Fruit fly (Drosophila melanogaster) whole organism, embryonic: ENCODE measurements around the gene Ykt6.

Source experiments
- B-H2 ChIP-seq: fragments of 200-800 bp; sonication (Bioruptor generic); optimal IDR thresholded peaks from 2 replicates; lab custom pipeline; 2018; ENCODE audit warnings: missing biosample characterization, mild to moderate bottlenecking, missing genetic modification characterization
- CG11695 ChIP-seq: fragments of 200-800 bp; sonication (Bioruptor generic); IDR thresholded peaks from 3 replicates; pipeline ENCODE4 v1.3.6; 2022; ENCODE audit warnings: missing biosample characterization, missing genetic modification characterization
- CG11696 ChIP-seq: fragments of 200-800 bp; sonication (Bioruptor generic); IDR thresholded peaks from 2 replicates; pipeline ENCODE4 v1.3.6; 2022; ENCODE audit warnings: missing biosample characterization, missing genetic modification characterization
- CG11723 ChIP-seq: fragments of 200-800 bp; sonication (Bioruptor generic); optimal IDR thresholded peaks from 2 replicates; lab custom pipeline; 2017; ENCODE audit warnings: missing biosample characterization, mild to moderate bottlenecking, missing genetic modification characterization
- CG12219 ChIP-seq: fragments of 200-800 bp; sonication (Bioruptor generic); optimal IDR thresholded peaks from 3 replicates; lab custom pipeline; 2018; ENCODE audit warnings: missing biosample characterization, mild to moderate bottlenecking, missing genetic modification characterization
- CG1233 ChIP-seq: fragments of 200-800 bp; sonication (Bioruptor generic); optimal IDR thresholded peaks from 4 replicates; lab custom pipeline; 2018; ENCODE audit warnings: missing biosample characterization, mild to moderate bottlenecking, missing genetic modification characterization
- CG15269 ChIP-seq: fragments of 200-800 bp; sonication (Bioruptor generic); optimal IDR thresholded peaks from 2 replicates; lab custom pipeline; 2018; ENCODE audit warnings: missing biosample characterization, mild to moderate bottlenecking, missing genetic modification characterization, moderate library complexity
- CG1647 ChIP-seq: fragments of 200-800 bp; sonication (Bioruptor generic); optimal IDR thresholded peaks from 3 replicates; lab custom pipeline; 2016; ENCODE audit warnings: missing biosample characterization, missing genetic modification characterization
- CG17385 ChIP-seq: fragments of 200-800 bp; sonication (Bioruptor generic); optimal IDR thresholded peaks from 3 replicates; lab custom pipeline; 2018; ENCODE audit warnings: missing biosample characterization, mild to moderate bottlenecking, missing genetic modification characterization
- CG17568 ChIP-seq: fragments of 200-800 bp; sonication (Bioruptor generic); optimal IDR thresholded peaks from 2 replicates; lab custom pipeline; 2018; ENCODE audit warnings: missing biosample characterization, mild to moderate bottlenecking, missing genetic modification characterization, moderate library complexity
- CG1792 ChIP-seq: fragments of 200-800 bp; sonication (Bioruptor generic); optimal IDR thresholded peaks from 2 replicates; lab custom pipeline; 2016; ENCODE audit warnings: missing biosample characterization, missing genetic modification characterization
- CG2199 ChIP-seq: fragments of 200-800 bp; sonication (Bioruptor generic); IDR thresholded peaks from 3 replicates; pipeline ENCODE4 v1.3.6; 2022; ENCODE audit warnings: missing biosample characterization, missing genetic modification characterization
- CG31365 ChIP-seq: fragments of 200-800 bp; sonication (Bioruptor generic); optimal IDR thresholded peaks from 2 replicates; lab custom pipeline; 2018; ENCODE audit warnings: missing biosample characterization, mild to moderate bottlenecking, missing genetic modification characterization
- CG4328 ChIP-seq: fragments of 200-800 bp; sonication (Bioruptor generic); optimal IDR thresholded peaks from 3 replicates; lab custom pipeline; 2017; ENCODE audit warnings: missing biosample characterization, missing genetic modification reagents, missing genetic modification characterization
- CG6272 ChIP-seq: fragments of 200-800 bp; sonication (Bioruptor generic); IDR thresholded peaks from 2 replicates; pipeline ENCODE4 v1.3.6; 2022; ENCODE audit warnings: missing biosample characterization, missing genetic modification characterization
- CG7357 ChIP-seq: fragments of 200-800 bp; sonication (Bioruptor generic); IDR thresholded peaks from 3 replicates; pipeline ENCODE4 v1.3.6; 2022; ENCODE audit warnings: missing biosample characterization, missing genetic modification characterization
- CG8359 ChIP-seq: fragments of 200-800 bp; sonication (Bioruptor generic); optimal IDR thresholded peaks from 2 replicates; lab custom pipeline; 2017; ENCODE audit warnings: missing biosample characterization, mild to moderate bottlenecking, missing genetic modification characterization, borderline replicate concordance
- Chrac-16 ChIP-seq: fragments of 200-800 bp; sonication (Bioruptor generic); optimal IDR thresholded peaks from 3 replicates; lab custom pipeline; 2016; ENCODE audit warnings: missing biosample characterization, missing genetic modification characterization
- Dip2 ChIP-seq: fragments of 200-800 bp; sonication (Bioruptor generic); IDR thresholded peaks from 2 replicates; pipeline ENCODE4 v1.3.6; 2022; ENCODE audit warnings: missing biosample characterization, missing genetic modification characterization
- Elba2 ChIP-seq: fragments of 200-800 bp; sonication (Bioruptor generic); optimal IDR thresholded peaks from 3 replicates; lab custom pipeline; 2016; ENCODE audit warnings: missing biosample characterization, missing genetic modification characterization
- Fer2 ChIP-seq: fragments of 200-800 bp; sonication (Bioruptor generic); optimal IDR thresholded peaks from 2 replicates; lab custom pipeline; 2018; ENCODE audit warnings: missing biosample characterization, mild to moderate bottlenecking, missing genetic modification characterization, moderate library complexity
- GATAe ChIP-seq: fragments of 200-800 bp; sonication (Bioruptor generic); conservative IDR thresholded peaks from 2 replicates; pipeline ENCODE4 v1.3.6; 2022; ENCODE audit warnings: missing biosample characterization, missing genetic modification characterization
- HLH3B ChIP-seq: fragments of 200-800 bp; sonication (Bioruptor generic); IDR thresholded peaks from 2 replicates; pipeline ENCODE4 v1.3.6; 2022; ENCODE audit warnings: missing biosample characterization, missing genetic modification characterization
- Jarid2 ChIP-seq: fragments of 200-800 bp; sonication (Bioruptor generic); optimal IDR thresholded peaks from 3 replicates; lab custom pipeline; 2017; ENCODE audit warnings: mild to moderate bottlenecking, missing biosample characterization, missing genetic modification reagents, missing genetic modification characterization
- Kr ChIP-seq: fragments of 200-800 bp; sonication (Bioruptor generic); optimal IDR thresholded peaks from 2 replicates; lab custom pipeline; 2017; ENCODE audit warnings: missing biosample characterization, mild to moderate bottlenecking, missing genetic modification characterization
- NC2α ChIP-seq: fragments of 200-800 bp; sonication (Bioruptor generic); optimal IDR thresholded peaks from 2 replicates; lab custom pipeline; 2016; ENCODE audit warnings: missing biosample characterization, missing genetic modification characterization
- Sin3A ChIP-seq: fragments of >200 bp; optimal IDR thresholded peaks from 2 replicates; lab custom pipeline; 2018
- Sox100B ChIP-seq: fragments of 200-800 bp; sonication (Bioruptor generic); optimal IDR thresholded peaks from 3 replicates; lab custom pipeline; 2018; ENCODE audit warnings: missing biosample characterization, mild to moderate bottlenecking, missing genetic modification characterization
- ab ChIP-seq: fragments of 200-800 bp; sonication (Bioruptor generic); optimal IDR thresholded peaks from 2 replicates; lab custom pipeline; 2016; ENCODE audit warnings: missing biosample characterization, missing genetic modification characterization
- crc ChIP-seq: fragments of 200-800 bp; sonication (Bioruptor generic); optimal IDR thresholded peaks from 2 replicates; lab custom pipeline; 2016; ENCODE audit warnings: missing biosample characterization, missing genetic modification characterization
- crp ChIP-seq, 2 experiments: fragments of 200-800 bp; sonication (Bioruptor generic); optimal IDR thresholded peaks; 2 replicates in 1 of 2; 3 replicates in 1 of 2; lab custom pipeline; 2017; ENCODE audit warnings: missing biosample characterization in 2 of 2, missing genetic modification characterization in 2 of 2, mild to moderate bottlenecking in 1 of 2, moderate library complexity in 1 of 2
- cwo ChIP-seq: fragments of 200-800 bp; sonication (Bioruptor generic); optimal IDR thresholded peaks from 3 replicates; lab custom pipeline; 2017; ENCODE audit warnings: missing biosample characterization, missing genetic modification characterization, mild to moderate bottlenecking, moderate library complexity, missing genetic modification reagents
- dmrt99B ChIP-seq: fragments of 200-800 bp; sonication (Bioruptor generic); optimal IDR thresholded peaks from 2 replicates; lab custom pipeline; 2018; ENCODE audit warnings: missing biosample characterization, mild to moderate bottlenecking, missing genetic modification characterization, moderate library complexity
- fd3F ChIP-seq: fragments of 200-800 bp; sonication (Bioruptor generic); optimal IDR thresholded peaks from 2 replicates; lab custom pipeline; 2018; ENCODE audit warnings: missing biosample characterization, mild to moderate bottlenecking, missing genetic modification characterization, moderate library complexity
- ftz-f1 ChIP-seq: fragments of 200-800 bp; sonication (Bioruptor generic); optimal IDR thresholded peaks from 2 replicates; lab custom pipeline; 2016; ENCODE audit warnings: missing biosample characterization, missing genetic modification characterization
- gsb-n ChIP-seq: fragments of 200-800 bp; sonication (Bioruptor generic); optimal IDR thresholded peaks from 3 replicates; lab custom pipeline; 2018; ENCODE audit warnings: missing biosample characterization, mild to moderate bottlenecking, missing genetic modification characterization
- ham ChIP-seq: fragments of 200-800 bp; sonication (Bioruptor generic); IDR thresholded peaks from 2 replicates; pipeline ENCODE4 v1.3.6; 2022; ENCODE audit warnings: missing biosample characterization, missing genetic modification characterization
- hkb ChIP-seq, 2 experiments: fragments of 200-800 bp in 1 of 2; fragments of >200 bp in 1 of 2; sonication (Bioruptor generic) in 1 of 2; IDR thresholded peaks in 1 of 2; optimal IDR thresholded peaks in 1 of 2; 2 replicates each; pipeline versions ENCODE4 v1.3.6 to Lab custom; 2017 to 2022; ENCODE audit warnings: missing biosample characterization in 1 of 2, missing genetic modification characterization in 1 of 2
- jing ChIP-seq: fragments of 200-800 bp; sonication (Bioruptor generic); optimal IDR thresholded peaks from 2 replicates; lab custom pipeline; 2018; ENCODE audit warnings: missing biosample characterization, mild to moderate bottlenecking, missing genetic modification characterization
- lab ChIP-seq: fragments of 200-800 bp; sonication (Bioruptor generic); optimal IDR thresholded peaks from 3 replicates; lab custom pipeline; 2017; ENCODE audit warnings: missing biosample characterization, missing genetic modification characterization, mild to moderate bottlenecking, moderate library complexity, missing genetic modification reagents
- otp ChIP-seq: fragments of 200-800 bp; sonication (Bioruptor generic); IDR thresholded peaks from 3 replicates; pipeline ENCODE4, ENCODE4 v1.3.6; 2022; ENCODE audit warnings: missing biosample characterization, missing genetic modification characterization
- pb ChIP-seq: fragments of 200-800 bp; sonication (Bioruptor generic); optimal IDR thresholded peaks from 3 replicates; lab custom pipeline; 2016; ENCODE audit warnings: missing biosample characterization, missing genetic modification characterization
- row ChIP-seq: fragments of 200-800 bp; sonication (Bioruptor generic); IDR thresholded peaks from 3 replicates; pipeline ENCODE4 v1.3.6; 2022; ENCODE audit warnings: missing biosample characterization, missing genetic modification characterization
- sens-2 ChIP-seq: fragments of 200-800 bp; sonication (Bioruptor generic); IDR thresholded peaks from 2 replicates; pipeline ENCODE4 v1.3.6; 2022; ENCODE audit warnings: missing biosample characterization, missing genetic modification characterization
- ttk ChIP-seq: fragments of 200-800 bp; sonication (Bioruptor generic); IDR thresholded peaks from 2 replicates; pipeline ENCODE4 v2.1.2; 2022; ENCODE audit warnings: missing biosample characterization, missing genetic modification characterization
- twi ChIP-seq: fragments of 200-800 bp; optimal IDR thresholded peaks from 2 replicates; lab custom pipeline; 2019; ENCODE audit warnings: missing biosample characterization, mild to moderate bottlenecking, missing genetic modification characterization, moderate library complexity
- tx ChIP-seq: fragments of 200-800 bp; sonication (Bioruptor generic); optimal IDR thresholded peaks from 2 replicates; lab custom pipeline; 2016; ENCODE audit warnings: missing biosample characterization, missing genetic modification characterization

Ykt6 gene

DNA sequence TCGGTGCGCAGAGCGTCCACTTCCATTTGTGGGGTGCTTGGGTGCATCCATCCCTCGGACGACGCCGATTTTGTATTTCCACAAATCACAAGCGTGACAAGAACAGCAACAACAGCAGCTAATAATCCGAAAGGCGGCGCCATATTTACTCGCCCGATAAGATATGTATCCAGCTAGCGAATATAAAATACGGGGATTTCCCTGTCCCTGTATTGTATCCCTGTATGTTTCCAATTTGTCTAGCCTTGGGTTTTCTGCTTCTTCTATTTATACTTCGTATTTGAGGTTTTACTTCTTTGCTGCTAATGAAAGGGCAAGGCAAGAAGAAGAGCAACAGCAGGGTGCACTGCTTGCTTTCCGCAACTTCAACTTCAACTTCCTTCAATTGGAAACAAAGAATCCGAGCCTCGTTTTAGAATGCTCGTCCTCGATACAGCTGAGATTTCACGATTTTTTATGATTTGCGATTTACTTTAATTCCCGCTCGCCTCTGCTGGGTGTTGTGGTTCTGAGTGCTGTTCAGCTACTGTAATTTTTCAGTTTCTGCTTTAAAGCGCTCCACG is 24.0 kb downstream of the Ykt6 start:
- TF ChIP-seq sens-2 (GFP tag; lab: Robert Waterston, UW): 0 out of 2 replicates have a peak, but pooled peaks have one; percentile 15
- no peak for TF ChIP-seq Sin3A
- no peak for TF ChIP-seq CG4328 (GFP tag; lab: Kevin White, UChicago)
- TF ChIP-seq otp (GFP tag; lab: Robert Waterston, UW): no peak
- peak; percentile 85 for TF ChIP-seq CG17385
- peak; percentile 57 for TF ChIP-seq CG31365 (tag; lab: Kevin White, UChicago)
- peak; percentile 5 for TF ChIP-seq Jarid2 (GFP tag; lab: Kevin White, UChicago)
- peak; percentile 62 for TF ChIP-seq Elba2 (GFP tag; lab: Kevin White, UChicago)
- TF ChIP-seq ftz-f1 (GFP tag; lab: Kevin White, UChicago): no peak
- no peak for TF ChIP-seq CG15269
- peak; percentile 16 for TF ChIP-seq B-H2 (GFP tag; lab: Kevin White, UChicago)
- TF ChIP-seq CG12219 (GFP tag; lab: Kevin White, UChicago): no peak
- no peak for TF ChIP-seq ham (GFP tag; lab: Robert Waterston, UW)

DNA sequence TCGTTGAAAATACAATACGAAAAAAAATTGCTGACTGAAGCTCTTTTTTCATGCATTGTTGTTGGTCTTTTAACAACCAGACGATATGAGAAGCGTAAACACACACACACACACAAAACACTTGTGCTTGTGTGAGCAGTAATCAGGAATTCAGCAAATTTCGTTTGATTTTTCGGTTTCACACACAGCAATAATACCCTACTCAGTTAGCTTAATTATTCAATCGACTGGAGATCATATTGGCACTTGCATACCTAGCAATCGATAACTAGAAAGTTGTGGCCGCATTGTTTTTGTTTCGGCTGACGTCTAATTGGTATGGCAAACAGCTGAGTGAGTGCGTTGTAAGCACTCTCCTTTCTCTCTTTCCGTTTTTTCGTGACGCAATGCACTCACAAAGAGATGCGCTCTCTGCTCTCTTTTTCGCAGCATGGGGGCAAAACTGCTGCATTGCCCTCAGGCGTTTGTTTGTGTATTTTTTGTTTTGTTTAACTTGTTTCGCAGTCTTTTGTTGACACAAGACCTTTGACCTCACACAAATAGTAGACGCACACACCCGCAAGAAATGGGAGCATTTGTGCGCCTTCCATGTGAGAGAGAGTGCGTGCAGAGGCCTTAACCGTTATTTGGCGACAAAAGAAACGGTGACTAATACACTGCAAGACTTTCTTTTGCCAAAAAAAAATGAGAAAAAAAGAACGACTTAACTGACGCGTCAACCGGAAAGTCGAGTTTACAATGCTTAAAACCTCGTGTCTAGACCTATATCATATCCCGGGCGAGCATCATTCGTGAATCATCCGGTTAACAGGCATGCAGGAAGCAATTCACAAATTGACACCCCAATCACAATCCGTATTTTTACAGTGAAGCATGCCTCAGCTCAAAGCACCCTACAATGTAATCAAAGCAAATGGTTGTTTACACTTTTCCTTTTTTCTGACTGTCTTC is 24.8 kb downstream of the Ykt6 start:
- TF ChIP-seq CG1647 (GFP tag; lab: Kevin White, UChicago): no peak
- TF ChIP-seq CG6272 (GFP tag; lab: Robert Waterston, UW): no peak
- no peak for TF ChIP-seq GATAe (GFP tag; lab: Robert Waterston, UW)
- TF ChIP-seq Sox100B (GFP tag; lab: Kevin White, UChicago): no peak
- no peak for TF ChIP-seq CG1233 (GFP tag; lab: Kevin White, UChicago)
- peak; percentile 5 for TF ChIP-seq Chrac-16 (GFP tag; lab: Kevin White, UChicago)
- no peak for TF ChIP-seq jing (GFP tag; lab: Kevin White, UChicago)
- TF ChIP-seq tx: no peak
- no peak for TF ChIP-seq ttk (GFP tag; lab: Robert Waterston, UW)
- TF ChIP-seq CG7357 (GFP tag; lab: Robert Waterston, UW): no peak
- no peak for TF ChIP-seq gsb-n
- no peak for TF ChIP-seq Kr (GFP tag; lab: Kevin White, UChicago)
- no peak for TF ChIP-seq NC2α (GFP tag; lab: Kevin White, UChicago)
- no peak for TF ChIP-seq hkb (optimal IDR thresholded peaks at IDR 0.05; lab: Kevin White, UChicago)
- TF ChIP-seq hkb (GFP tag; IDR thresholded peaks at IDR 0.05; lab: Robert Waterston, UW): no peak; the same call in 1 of the 2 replicates
- TF ChIP-seq CG1792 (GFP tag; lab: Kevin White, UChicago): no peak
- no peak for TF ChIP-seq CG17568 (GFP tag; lab: Kevin White, UChicago)
- no peak for TF ChIP-seq crc (GFP tag; lab: Kevin White, UChicago)
- no peak for TF ChIP-seq cwo (GFP tag; lab: Kevin White, UChicago)
- peak; percentile 27 for TF ChIP-seq dmrt99B (tag; lab: Kevin White, UChicago)
- TF ChIP-seq Fer2 (tag; lab: Kevin White, UChicago): no peak
- peak; percentile 39 for TF ChIP-seq row
- no peak for TF ChIP-seq CG11696 (GFP tag; lab: Robert Waterston, UW)
- no peak for TF ChIP-seq fd3F
- TF ChIP-seq CG11695 (GFP tag; lab: Robert Waterston, UW): 0 out of 3 replicates have a peak, but pooled peaks have one; percentile 24
- TF ChIP-seq lab (GFP tag; lab: Kevin White, UChicago): peak; percentile 68
- no peak for TF ChIP-seq Dip2 (GFP tag; lab: Robert Waterston, UW)
- no peak for TF ChIP-seq ab (GFP tag; lab: Kevin White, UChicago)
- peak in 1 of 2 experiments; percentile 54 for TF ChIP-seq crp (GFP tag; optimal IDR thresholded peaks at IDR 0.05; lab: Kevin White, UChicago)
- TF ChIP-seq CG2199 (GFP tag; lab: Robert Waterston, UW): 0 out of 3 replicates have a peak, but pooled peaks have one; percentile 13
- TF ChIP-seq pb: peak; percentile 8
- no peak for TF ChIP-seq CG11723
- TF ChIP-seq HLH3B (GFP tag; lab: Robert Waterston, UW): 0 out of 2 replicates have a peak, but pooled peaks have one; percentile 28
- TF ChIP-seq twi: no peak
- TF ChIP-seq CG15269: peak; percentile 11
- TF ChIP-seq CG8359: no peak
